Worm (Caenorhabditis elegans): ENCODE results near the gene hacl-1.

ce11 chrII:11448753-11449152, 44.0 kb downstream of the hacl-1 start, which contains the start of gene W02B12.1:
- no peak for TF ChIP-seq ama-1 (optimal IDR thresholded peaks at IDR 0.05)
- no peak for TF ChIP-seq ama-1 (GFP tag; optimal IDR thresholded peaks at IDR 0.05)
- TF ChIP-seq F22D6.2 (tag; optimal IDR thresholded peaks at IDR 0.05) = no peak
- TF ChIP-seq F10E7.11 (tag; optimal IDR thresholded peaks at IDR 0.05) = no peak
- no peak for TF ChIP-seq lin-26 (GFP tag; IDR thresholded peaks at IDR 0.05)
- TF ChIP-seq snpc-4 (GFP tag; optimal IDR thresholded peaks at IDR 0.05) = no peak
- TF ChIP-seq snpc-4 (tag; optimal IDR thresholded peaks at IDR 0.05) = no peak
- TF ChIP-seq snpc-1.3 (tag; optimal IDR thresholded peaks at IDR 0.05; ENCODE audit: insufficient read depth) = no peak

All from whole organism, young adult.